Fruit fly (Drosophila melanogaster): ENCODE results near the gene Cyp4d20.

DNA sequence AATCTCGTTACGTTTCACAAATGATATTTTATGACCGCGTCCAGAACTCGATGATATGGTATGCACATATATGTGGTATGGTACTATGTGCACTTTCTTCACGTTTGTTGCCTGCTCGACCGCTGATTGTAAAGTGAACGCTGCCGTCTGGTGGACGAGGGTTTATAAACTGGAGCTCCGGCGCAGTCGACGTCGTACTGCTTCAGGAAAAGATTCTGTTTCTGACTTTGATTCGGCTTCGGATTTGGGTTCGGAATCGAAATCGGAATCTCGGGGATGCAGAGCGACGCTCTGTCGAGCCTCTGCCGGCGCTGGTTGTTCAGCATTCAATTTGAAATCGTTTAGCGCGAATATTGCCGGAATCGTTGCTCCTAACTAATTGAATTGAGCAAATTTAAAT lies 25.2 kb upstream of the Cyp4d20 start, which contains the start of gene CG16758:
- no peak for TF ChIP-seq Hr96 (GFP tag; optimal IDR thresholded peaks at IDR 0.05)
- TF ChIP-seq CG7045 (GFP tag; optimal IDR thresholded peaks at IDR 0.05): no peak
- TF ChIP-seq ovo (GFP tag; optimal IDR thresholded peaks at IDR 0.05): no peak
- no peak for TF ChIP-seq CG5204 (GFP tag; optimal IDR thresholded peaks at IDR 0.05)
- no peak for TF ChIP-seq toe (GFP tag; optimal IDR thresholded peaks at IDR 0.05)
- no peak for TF ChIP-seq CG33017 (tag; optimal IDR thresholded peaks at IDR 0.05)

Data from whole organism, adult.